Worm (Caenorhabditis elegans) whole organism, young adult: ENCODE data around the gene C06A8.8.

ENCODE experiments used
- B0336.3 ChIP-seq: fragments of 200-800 bp; sonication (Bioruptor generic); IDR thresholded peaks from 2 replicates; pipeline ENCODE4 v1.3.6; 2022; ENCODE audit warnings: missing genetic modification characterization, missing compliant biosample characterization
- D2030.7 ChIP-seq: fragments of 200-800 bp; sonication (Bioruptor generic); IDR thresholded peaks from 2 replicates; pipeline ENCODE4 v1.3.6; 2022; ENCODE audit warnings: missing genetic modification reagents, missing genetic modification characterization, missing compliant biosample characterization
- F10E7.11 ChIP-seq: sonication (generic microtip); optimal IDR thresholded peaks from 2 replicates; lab custom pipeline; 2017; ENCODE audit warnings: mild to moderate bottlenecking, missing genetic modification characterization, moderate library complexity, missing compliant biosample characterization
- F22D6.2 ChIP-seq: sonication (generic microtip); optimal IDR thresholded peaks from 2 replicates; lab custom pipeline; 2016; ENCODE audit warnings: mild to moderate bottlenecking, missing genetic modification characterization, missing compliant biosample characterization
- F23B12.7 ChIP-seq: sonication (generic microtip); optimal IDR thresholded peaks from 2 replicates; lab custom pipeline; 2017; ENCODE audit warnings: missing genetic modification characterization, mild to moderate bottlenecking, missing compliant biosample characterization, antibody characterized with exemption, moderate library complexity; ENCODE audit not compliant: insufficient read depth
- F55B11.4 ChIP-seq: sonication (generic microtip); optimal IDR thresholded peaks from 2 replicates; lab custom pipeline; 2016; ENCODE audit warnings: missing compliant biosample characterization, missing genetic modification characterization, borderline replicate concordance; ENCODE audit not compliant: insufficient read depth
- K11D2.4 ChIP-seq: fragments of 200-800 bp; sonication (Bioruptor generic); IDR thresholded peaks from 2 replicates; pipeline ENCODE4 v1.3.6; 2022; ENCODE audit warnings: missing genetic modification reagents, missing genetic modification characterization, missing compliant biosample characterization
- T26A5.8 ChIP-seq: sonication (generic microtip); optimal IDR thresholded peaks from 2 replicates; lab custom pipeline; 2016; ENCODE audit warnings: missing genetic modification characterization, missing compliant biosample characterization
- Y53G8AR.9 ChIP-seq: fragments of 200-800 bp; sonication (Bioruptor generic); conservative IDR thresholded peaks from 2 replicates; pipeline ENCODE4 v1.3.6; 2022; ENCODE audit warnings: missing genetic modification reagents, missing genetic modification characterization, missing compliant biosample characterization
- Y67H2A.10 ChIP-seq: fragments of 200-800 bp; sonication (Bioruptor generic); conservative IDR thresholded peaks from 2 replicates; pipeline ENCODE4 v1.3.6; 2022; ENCODE audit warnings: missing genetic modification reagents, missing genetic modification characterization, missing compliant biosample characterization
- ZK185.1 ChIP-seq: sonication (generic microtip); optimal IDR thresholded peaks from 2 replicates; lab custom pipeline; 2016; ENCODE audit warnings: mild to moderate bottlenecking, missing genetic modification characterization, missing compliant biosample characterization; ENCODE audit not compliant: poor library complexity, severe bottlenecking
- ama-1 ChIP-seq, 3 experiments: fragments of 150-350 bp in 1 of 3; sonication (generic microtip) in 2 of 3; optimal IDR thresholded peaks; 2 replicates each; lab custom pipeline; 2014 to 2018; ENCODE audit warnings: missing biosample characterization in 2 of 3, missing genetic modification characterization in 2 of 3, missing genetic modification reagents in 2 of 3
- aptf-2 ChIP-seq: fragments of 200-800 bp; sonication (Bioruptor generic); conservative IDR thresholded peaks from 2 replicates; pipeline ENCODE4 v1.3.6; 2022; ENCODE audit warnings: missing genetic modification reagents, missing genetic modification characterization, missing compliant biosample characterization
- attf-6 ChIP-seq: fragments of 200-800 bp; sonication (Bioruptor generic); IDR thresholded peaks from 2 replicates; pipeline ENCODE4 v1.3.6; 2022; ENCODE audit warnings: missing genetic modification reagents, missing genetic modification characterization, missing compliant biosample characterization
- bed-1 ChIP-seq: fragments of 200-800 bp; sonication (Bioruptor generic); IDR thresholded peaks from 2 replicates; pipeline ENCODE4 v1.3.6; 2022; ENCODE audit warnings: missing genetic modification reagents, missing genetic modification characterization, missing compliant biosample characterization
- ccch-3 ChIP-seq: fragments of 200-800 bp; sonication (Bioruptor generic); optimal IDR thresholded peaks from 2 replicates; lab custom pipeline; 2018; ENCODE audit warnings: mild to moderate bottlenecking, missing genetic modification characterization, missing compliant biosample characterization
- cebp-2 ChIP-seq: fragments of 200-800 bp; sonication (Bioruptor generic); IDR thresholded peaks from 2 replicates; pipeline ENCODE4 v1.3.6; 2022; ENCODE audit warnings: missing genetic modification characterization, missing compliant biosample characterization
- ceh-100 ChIP-seq: fragments of 200-800 bp; sonication (Bioruptor generic); IDR thresholded peaks from 2 replicates; pipeline ENCODE4 v1.3.6; 2022; ENCODE audit warnings: missing genetic modification reagents, missing genetic modification characterization, missing compliant biosample characterization
- ceh-27 ChIP-seq: fragments of 200-800 bp; sonication (Bioruptor generic); optimal IDR thresholded peaks from 2 replicates; lab custom pipeline; 2018; ENCODE audit warnings: mild to moderate bottlenecking, missing genetic modification characterization, moderate library complexity, missing compliant biosample characterization
- ceh-58 ChIP-seq: fragments of 200-800 bp; sonication (Bioruptor generic); IDR thresholded peaks from 2 replicates; pipeline ENCODE4 v1.3.6; 2022; ENCODE audit warnings: missing genetic modification characterization, missing compliant biosample characterization
- ceh-79 ChIP-seq: sonication (generic microtip); optimal IDR thresholded peaks from 2 replicates; lab custom pipeline; 2017; ENCODE audit warnings: mild to moderate bottlenecking, missing genetic modification characterization, missing compliant biosample characterization
- die-1 ChIP-seq: sonication (generic microtip); optimal IDR thresholded peaks from 2 replicates; lab custom pipeline; 2016; ENCODE audit warnings: missing genotype, mild to moderate bottlenecking, missing genetic modification characterization, missing compliant biosample characterization
- dox-1 ChIP-seq: fragments of 200-800 bp; sonication (Bioruptor generic); IDR thresholded peaks from 2 replicates; pipeline ENCODE4 v1.3.6; 2022; ENCODE audit warnings: missing genetic modification reagents, missing genetic modification characterization, missing compliant biosample characterization
- dpl-1 ChIP-seq: fragments of 150-350 bp; optimal IDR thresholded peaks from 2 replicates; lab custom pipeline; 2014; ENCODE audit warnings: missing biosample characterization, missing genetic modification reagents, missing genetic modification characterization
- efl-1 ChIP-seq: fragments of 150-350 bp; optimal IDR thresholded peaks from 2 replicates; lab custom pipeline; 2014; ENCODE audit warnings: missing biosample characterization, missing genetic modification reagents, missing genetic modification characterization
- ets-4 ChIP-seq: fragments of 200-800 bp; sonication (Bioruptor generic); optimal IDR thresholded peaks from 2 replicates; lab custom pipeline; 2018; ENCODE audit warnings: mild to moderate bottlenecking, missing genetic modification characterization, missing compliant biosample characterization
- let-526 ChIP-seq: fragments of 200-800 bp; sonication (Bioruptor generic); IDR thresholded peaks from 2 replicates; pipeline ENCODE4 v1.3.6; 2022; ENCODE audit warnings: missing genetic modification reagents, missing genetic modification characterization, missing compliant biosample characterization
- lin-54 ChIP-seq: fragments of 200-800 bp; sonication (Bioruptor generic); optimal IDR thresholded peaks from 2 replicates; lab custom pipeline; 2018; ENCODE audit warnings: mild to moderate bottlenecking, missing genetic modification characterization, missing compliant biosample characterization
- lir-1 ChIP-seq: fragments of 200-800 bp; sonication (Bioruptor generic); conservative IDR thresholded peaks from 2 replicates; pipeline ENCODE4 v1.3.6; 2022; ENCODE audit warnings: missing genetic modification reagents, missing genetic modification characterization, missing compliant biosample characterization
- lsy-27 ChIP-seq: sonication (generic microtip); optimal IDR thresholded peaks from 2 replicates; lab custom pipeline; 2017; ENCODE audit warnings: missing genetic modification characterization, mild to moderate bottlenecking, missing compliant biosample characterization, antibody characterized with exemption, missing genotype, borderline replicate concordance; ENCODE audit not compliant: insufficient read depth
- madf-10 ChIP-seq: sonication (generic microtip); optimal IDR thresholded peaks from 2 replicates; lab custom pipeline; 2016; ENCODE audit warnings: mild to moderate bottlenecking, missing genetic modification characterization, missing compliant biosample characterization
- madf-6 ChIP-seq: fragments of 200-800 bp; sonication (Bioruptor generic); IDR thresholded peaks from 2 replicates; pipeline ENCODE4 v1.3.6; 2022; ENCODE audit warnings: missing genetic modification reagents, missing genetic modification characterization, missing compliant biosample characterization
- madf-8 ChIP-seq: fragments of 200-800 bp; sonication (Bioruptor generic); conservative IDR thresholded peaks from 2 replicates; pipeline ENCODE4 v1.3.6; 2022; ENCODE audit warnings: missing genetic modification reagents, missing genetic modification characterization, missing compliant biosample characterization
- mel-28 ChIP-seq: sonication (generic microtip); optimal IDR thresholded peaks from 2 replicates; lab custom pipeline; 2016; ENCODE audit warnings: borderline replicate concordance, mild to moderate bottlenecking, missing genetic modification characterization, missing compliant biosample characterization
- nhr-120 ChIP-seq: fragments of 200-800 bp; sonication (Bioruptor generic); IDR thresholded peaks from 2 replicates; pipeline ENCODE4 v1.3.6; 2022; ENCODE audit warnings: missing genetic modification characterization, missing compliant biosample characterization
- nhr-80 ChIP-seq: sonication (generic microtip); optimal IDR thresholded peaks from 2 replicates; lab custom pipeline; 2016; ENCODE audit warnings: missing genetic modification characterization, missing compliant biosample characterization
- nhr-90 ChIP-seq: sonication (generic microtip); optimal IDR thresholded peaks from 2 replicates; lab custom pipeline; 2016; ENCODE audit warnings: missing genotype, mild to moderate bottlenecking, missing genetic modification characterization, missing compliant biosample characterization
- pbrm-1 ChIP-seq: fragments of 200-800 bp; sonication (Bioruptor generic); IDR thresholded peaks from 2 replicates; pipeline ENCODE4 v1.3.6; 2022; ENCODE audit warnings: missing genetic modification reagents, missing genetic modification characterization, missing compliant biosample characterization
- rcor-1 ChIP-seq: fragments of 200-800 bp; sonication (Bioruptor generic); IDR thresholded peaks from 2 replicates; pipeline ENCODE4 v1.3.6; 2022; ENCODE audit warnings: missing genetic modification reagents, missing genetic modification characterization, missing compliant biosample characterization
- repo-1 ChIP-seq: sonication (generic microtip); optimal IDR thresholded peaks from 2 replicates; lab custom pipeline; 2017; ENCODE audit warnings: mild to moderate bottlenecking, missing genetic modification characterization, missing compliant biosample characterization
- snpc-3.4 ChIP-seq: sonication (generic microtip); optimal IDR thresholded peaks from 2 replicates; lab custom pipeline; 2017; ENCODE audit warnings: missing genetic modification characterization, mild to moderate bottlenecking, missing compliant biosample characterization, antibody characterized with exemption, moderate library complexity, missing genotype, missing genetic modification reagents
- snpc-4 ChIP-seq, 5 experiments: fragments of 150-350 bp in 1 of 5; sonication (generic microtip) in 4 of 5; optimal IDR thresholded peaks; 2 replicates each; lab custom pipeline; 2014 to 2018; ENCODE audit warnings: missing genetic modification characterization in 5 of 5, missing biosample characterization in 3 of 5, antibody characterized with exemption in 2 of 5, mild to moderate bottlenecking in 2 of 5, missing compliant biosample characterization in 2 of 5, missing genotype in 2 of 5, moderate library complexity in 2 of 5, missing genetic modification reagents in 1 of 5
- somi-1 ChIP-seq: fragments of 200-800 bp; sonication (Bioruptor generic); optimal IDR thresholded peaks from 2 replicates; lab custom pipeline; 2018; ENCODE audit warnings: mild to moderate bottlenecking, missing genetic modification characterization, missing compliant biosample characterization
- tbp1 ChIP-seq: fragments of 200-800 bp; sonication (Bioruptor generic); optimal IDR thresholded peaks from 2 replicates; lab custom pipeline; 2018; ENCODE audit warnings: mild to moderate bottlenecking, missing genetic modification characterization, missing compliant biosample characterization
- xnd-1 ChIP-seq: sonication (generic microtip); optimal IDR thresholded peaks from 2 replicates; lab custom pipeline; 2016; ENCODE audit warnings: missing genotype, missing genetic modification reagents, missing genetic modification characterization, missing compliant biosample characterization
- ztf-22 ChIP-seq: fragments of 200-800 bp; sonication (Bioruptor generic); optimal IDR thresholded peaks from 2 replicates; lab custom pipeline; 2018; ENCODE audit warnings: mild to moderate bottlenecking, missing genetic modification characterization, moderate library complexity, missing compliant biosample characterization
- ztf-26 ChIP-seq: sonication (generic microtip); optimal IDR thresholded peaks from 2 replicates; lab custom pipeline; 2017; ENCODE audit warnings: missing genetic modification characterization, missing compliant biosample characterization

Gene C06A8.8

DNA sequence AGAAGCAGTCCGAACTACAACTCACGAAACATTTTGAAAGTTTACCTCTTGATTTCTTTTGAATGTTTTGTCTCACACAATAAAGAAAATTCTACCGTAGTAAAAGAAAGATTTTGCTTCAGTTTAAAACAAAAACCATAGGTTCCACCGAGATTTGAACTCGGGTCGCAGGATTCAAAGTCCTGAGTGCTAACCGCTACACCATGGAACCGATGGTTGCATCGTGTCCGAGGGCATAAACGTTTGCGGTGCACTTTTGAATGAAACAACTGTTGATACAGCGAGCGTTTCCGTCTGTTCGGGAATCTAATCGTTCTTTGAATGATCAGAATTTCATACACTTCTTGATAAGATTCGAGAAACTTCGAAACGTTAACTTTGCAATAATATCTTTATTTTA lies 15.0 kb downstream of the C06A8.8 start (continued):
- peak; percentile 32; the same call in 1 of the 2 replicates for TF ChIP-seq rcor-1 (GFP tag; lab: Robert Waterston, UW)
- TF ChIP-seq aptf-2, result no peak
- TF ChIP-seq ztf-22 (GFP tag; lab: Kevin White, UChicago), result no peak
- peak; percentile 55 for TF ChIP-seq lin-54
- TF ChIP-seq ceh-27 (GFP tag; lab: Kevin White, UChicago), result no peak
- TF ChIP-seq ets-4 (GFP tag; lab: Kevin White, UChicago), result no peak
- no peak for TF ChIP-seq F10E7.11 (tag; lab: Kevin White, UChicago)
- TF ChIP-seq lir-1 (GFP tag; lab: Robert Waterston, UW), result no peak
- peak; percentile 63; the same call in 1 of the 2 replicates for TF ChIP-seq Y53G8AR.9 (GFP tag; lab: Robert Waterston, UW)
- TF ChIP-seq snpc-4 (GFP tag; optimal IDR thresholded peaks at IDR 0.05; lab: Kevin White, UChicago), result peak; percentile 53
- TF ChIP-seq snpc-4 (tag; optimal IDR thresholded peaks at IDR 0.05; lab: Kevin White, UChicago), result peak in 2 of 4 experiments; percentile 13 to 63
- TF ChIP-seq K11D2.4, result no peak; the same call in 1 of the 2 replicates
- peak; percentile 68 for TF ChIP-seq nhr-90 (tag; lab: Kevin White, UChicago)
- no peak for TF ChIP-seq T26A5.8 (tag; lab: Kevin White, UChicago)
- TF ChIP-seq mel-28 (tag; lab: Kevin White, UChicago), result no peak
- 0 out of 2 replicates have a peak, but pooled peaks have one; percentile 46 for TF ChIP-seq let-526 (GFP tag; lab: Robert Waterston, UW)
- peak; percentile 78 for TF ChIP-seq die-1
- no peak for TF ChIP-seq dpl-1
- peak; percentile 81 for TF ChIP-seq repo-1 (tag; lab: Kevin White, UChicago)
- no peak for TF ChIP-seq nhr-120 (GFP tag; lab: Robert Waterston, UW)
- no peak for TF ChIP-seq bed-1
- TF ChIP-seq snpc-3.4 (tag; lab: Kevin White, UChicago), result peak; percentile 17
- no peak for TF ChIP-seq efl-1 (GFP tag; lab: Kevin White, UChicago)
- no peak for TF ChIP-seq cebp-2 (GFP tag; lab: Robert Waterston, UW)
- TF ChIP-seq madf-10 (tag; lab: Kevin White, UChicago), result peak; percentile 54
- TF ChIP-seq ceh-79 (tag; lab: Kevin White, UChicago), result peak; percentile 54
- no peak for TF ChIP-seq xnd-1 (tag; lab: Kevin White, UChicago)
- no peak for TF ChIP-seq F55B11.4
- TF ChIP-seq lsy-27, result no peak
- TF ChIP-seq madf-6 (GFP tag; lab: Robert Waterston, UW), result peak; percentile 70
- peak; percentile 30 for TF ChIP-seq somi-1
- peak; percentile 92 for TF ChIP-seq tbp1
- TF ChIP-seq pbrm-1 (GFP tag; lab: Robert Waterston, UW), result peak; percentile 72
- peak; percentile 65; the same call in 1 of the 2 replicates for TF ChIP-seq dox-1
- TF ChIP-seq ZK185.1, result peak; percentile 67
- TF ChIP-seq F22D6.2 (tag; lab: Kevin White, UChicago), result peak; percentile 38
- peak; percentile 46 for TF ChIP-seq D2030.7 (GFP tag; lab: Robert Waterston, UW)
- TF ChIP-seq F23B12.7 (tag; lab: Kevin White, UChicago), result no peak
- TF ChIP-seq ceh-58 (GFP tag; lab: Robert Waterston, UW), result no peak
- TF ChIP-seq ccch-3 (GFP tag; lab: Kevin White, UChicago), result no peak
- TF ChIP-seq nhr-80 (tag; lab: Kevin White, UChicago), result peak; percentile 63
- TF ChIP-seq ceh-100 (GFP tag; lab: Robert Waterston, UW), result peak; percentile 62
- TF ChIP-seq attf-6 (GFP tag; lab: Robert Waterston, UW), result no peak
- peak; percentile 23; the same call in 1 of the 2 replicates for TF ChIP-seq B0336.3 (GFP tag; lab: Robert Waterston, UW)
- peak; percentile 17 for TF ChIP-seq ztf-26 (tag; lab: Kevin White, UChicago)
- TF ChIP-seq madf-8, result peak; percentile 57
- no peak for TF ChIP-seq ama-1 (optimal IDR thresholded peaks at IDR 0.05; lab: Kevin White, UChicago)
- peak in 1 of 2 experiments; percentile 31 for TF ChIP-seq ama-1 (GFP tag; optimal IDR thresholded peaks at IDR 0.05; lab: Kevin White, UChicago)
- TF ChIP-seq Y67H2A.10 (GFP tag; lab: Robert Waterston, UW), result no peak
